Worm (Caenorhabditis elegans) whole organism, L4/young adult: Measurements from ENCODE around the gene col-146.

ENCODE experiments used
- W03F9.2 ChIP-seq: fragments of 150-350 bp; optimal IDR thresholded peaks from 2 replicates; lab custom pipeline; 2014; ENCODE audit warnings: missing biosample characterization, missing genetic modification characterization
- dao-5 ChIP-seq: sonication (generic microtip); optimal IDR thresholded peaks from 2 replicates; lab custom pipeline; 2016; ENCODE audit warnings: missing genotype, missing genetic modification characterization, moderate library complexity, missing compliant biosample characterization
- him-1 ChIP-seq: sonication (generic microtip); optimal IDR thresholded peaks from 2 replicates; lab custom pipeline; 2016; ENCODE audit warnings: missing genotype, missing genetic modification reagents, missing genetic modification characterization, missing compliant biosample characterization

The col-146 gene

ce11 chrV:9620417-9620816 is 9.3 kb upstream of the col-146 start:
- TF ChIP-seq dao-5 (tag; lab: Kevin White, UChicago) (no peak), W03F9.2 (no peak), him-1 (tag; lab: Kevin White, UChicago) (no peak)

ce11 chrV:9621437-9621836 is 8.3 kb upstream of the col-146 start:
- TF ChIP-seq W03F9.2 (no peak), him-1 (tag; lab: Kevin White, UChicago) (no peak), dao-5 (tag; lab: Kevin White, UChicago) (no peak)

ce11 chrV:9622834-9623233 is 6.9 kb upstream of the col-146 start, which contains the start of gene idpc-5:
idpc-5 (minus strand) TSS chrV:9622934.
- TF ChIP-seq W03F9.2, result no peak
- no peak for TF ChIP-seq him-1 (tag; lab: Kevin White, UChicago)
- TF ChIP-seq dao-5 (tag; lab: Kevin White, UChicago), result no peak

- TF ChIP-seq dao-5 (tag; lab: Kevin White, UChicago), result no peak
- TF ChIP-seq W03F9.2, result no peak
- TF ChIP-seq him-1 (tag; lab: Kevin White, UChicago), result no peak
Measured at ce11 chrV:9625122-9625521, 4.6 kb upstream of the col-146 start, which contains the start of gene idpc-4. idpc-4 (plus strand) TSS chrV:9625422.

ce11 chrV:9625604-9626446 is 3.9 kb upstream of the col-146 start, which contains the start of gene T06E4.7:
T06E4.7 (plus strand) TSS chrV:9626396.
- TF ChIP-seq W03F9.2 (no peak), him-1 (tag; lab: Kevin White, UChicago) (no peak), dao-5 (tag; lab: Kevin White, UChicago) (no peak)

ce11 chrV:9628603-9629002 is 1.1 kb upstream of the col-146 start:
- TF ChIP-seq dao-5 (tag; lab: Kevin White, UChicago), result no peak
- no peak for TF ChIP-seq him-1 (tag; lab: Kevin White, UChicago)
- no peak for TF ChIP-seq W03F9.2

ce11 chrV:9629114-9629513 is 629 bp upstream of the col-146 start, which contains the start of gene idpc-3:
idpc-3 (minus strand) TSS chrV:9629214.
- TF ChIP-seq him-1 (tag; lab: Kevin White, UChicago), result no peak
- no peak for TF ChIP-seq dao-5 (tag; lab: Kevin White, UChicago)
- TF ChIP-seq W03F9.2, result no peak

- TF ChIP-seq dao-5 (tag; lab: Kevin White, UChicago) (no peak), him-1 (tag; lab: Kevin White, UChicago) (no peak), W03F9.2 (no peak)
Measured at ce11 chrV:9630542-9630941, 799 bp downstream of the col-146 start.

ce11 chrV:9630944-9631343 is 1.2 kb downstream of the col-146 start, which contains the start of gene T06E4.5:
T06E4.5 (plus strand) TSS chrV:9631244.
- TF ChIP-seq W03F9.2 (no peak), dao-5 (tag; lab: Kevin White, UChicago) (no peak), him-1 (tag; lab: Kevin White, UChicago) (no peak)

- TF ChIP-seq W03F9.2 (no peak), dao-5 (tag; lab: Kevin White, UChicago) (no peak), him-1 (tag; lab: Kevin White, UChicago) (no peak)
Measured at ce11 chrV:9632348-9632747, 2.6 kb downstream of the col-146 start.

ce11 chrV:9633313-9633712 is 3.6 kb downstream of the col-146 start, which contains the start of gene col-147:
col-147 (minus strand) TSS chrV:9633338.
- no peak for TF ChIP-seq W03F9.2
- TF ChIP-seq him-1 (tag; lab: Kevin White, UChicago), result no peak
- TF ChIP-seq dao-5 (tag; lab: Kevin White, UChicago), result no peak

- TF ChIP-seq him-1 (tag; lab: Kevin White, UChicago), result no peak
- no peak for TF ChIP-seq dao-5 (tag; lab: Kevin White, UChicago)
- TF ChIP-seq W03F9.2, result no peak
Measured at ce11 chrV:9645507-9645906, 15.8 kb downstream of the col-146 start, which contains the start of the genes atl-1 and hcp-2. atl-1 (minus strand) TSS chrV:9645595. hcp-2 (plus strand) TSS chrV:9645859.

- TF ChIP-seq him-1 (tag; lab: Kevin White, UChicago) (no peak), W03F9.2 (no peak), dao-5 (tag; lab: Kevin White, UChicago) (no peak)
Measured at ce11 chrV:9651294-9651693, 21.6 kb downstream of the col-146 start, which contains the start of gene T06E4.21. T06E4.21 (plus strand) TSS chrV:9651594.

- no peak for TF ChIP-seq dao-5 (tag; lab: Kevin White, UChicago)
- TF ChIP-seq W03F9.2, result no peak
- no peak for TF ChIP-seq him-1 (tag; lab: Kevin White, UChicago)
Measured at ce11 chrV:9654154-9654805, 24.5 kb downstream of the col-146 start, which contains the start of gene cyp-29A4. cyp-29A4 (plus strand) TSS chrV:9654755.
